Fruit fly (Drosophila melanogaster) Kc167 (cell line): ENCODE results near the gene CG15199.

Experiments
- Sin3A ChIP-seq: fragments of >200 bp; optimal IDR thresholded peaks from 2 replicates; lab custom pipeline; 2018; ENCODE audit warnings: missing external identifiers
- insv ChIP-seq: fragments of >200 bp; optimal IDR thresholded peaks from 3 replicates; lab custom pipeline; 2018; ENCODE audit warnings: missing external identifiers

dm6 chrX:11137566-11138186 is 4.0 kb downstream of the CG15199 start, which contains the start of gene CDK2AP1:
- TF ChIP-seq Sin3A (lab: Kevin White, UChicago), result no peak
- TF ChIP-seq insv, result no peak
